Worm (Caenorhabditis elegans) whole organism, late embryonic: Measurements from ENCODE around the gene trpp-5.
A peak's percentile ranks its signal among the peaks of the same experiment; 100 is the strongest.

Experiments used
- ceh-2 ChIP-seq: sonication (generic microtip); optimal IDR thresholded peaks from 2 replicates; lab custom pipeline; 2016; ENCODE audit warnings: missing genotype, missing genetic modification characterization, missing compliant biosample characterization
- nhr-232 ChIP-seq: sonication (generic microtip); optimal IDR thresholded peaks from 2 replicates; lab custom pipeline; 2016; ENCODE audit warnings: missing genetic modification characterization, missing compliant biosample characterization
- pag-3 ChIP-seq: sonication (generic microtip); optimal IDR thresholded peaks from 2 replicates; lab custom pipeline; 2016; ENCODE audit warnings: missing compliant biosample characterization, missing genetic modification characterization, borderline replicate concordance
- pqm-1 ChIP-seq: sonication (generic microtip); optimal IDR thresholded peaks from 2 replicates; lab custom pipeline; 2016; ENCODE audit warnings: missing genetic modification characterization, missing compliant biosample characterization

DNA sequence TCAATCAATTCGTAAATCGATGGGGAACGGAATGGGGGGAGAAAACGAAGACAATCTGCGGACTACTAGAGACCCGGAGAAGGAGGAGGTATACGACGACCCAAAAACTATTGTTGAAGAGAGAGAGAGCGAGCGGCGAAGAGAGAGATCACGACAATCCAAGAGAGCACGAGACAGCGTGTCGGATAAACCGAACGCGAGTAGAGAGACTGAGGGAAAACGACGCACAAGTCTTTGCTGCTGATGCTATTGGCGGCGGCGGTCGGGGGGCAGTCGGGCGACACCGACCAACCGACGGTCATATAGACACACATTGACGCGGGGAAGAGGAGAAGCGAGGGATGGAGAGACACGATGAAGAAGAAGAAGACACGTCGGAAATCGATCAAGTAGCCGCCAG lies 20.3 kb upstream of the trpp-5 start:
- TF ChIP-seq pqm-1 (tag; lab: Kevin White, UChicago), result no peak
- no peak for TF ChIP-seq nhr-232
- peak; percentile 54 for TF ChIP-seq ceh-2 (tag; lab: Kevin White, UChicago)
- no peak for TF ChIP-seq pag-3 (tag; lab: Kevin White, UChicago)
